Worm (Caenorhabditis elegans) whole organism, late embryonic: ENCODE results near the gene idpb-2.
A peak's percentile ranks its signal among the peaks of the same experiment; 100 is the strongest.

Experiments
- C08G9.2 ChIP-seq: sonication (generic microtip); optimal IDR thresholded peaks from 2 replicates; lab custom pipeline; 2016; ENCODE audit warnings: mild to moderate bottlenecking, missing genetic modification characterization, moderate library complexity, missing compliant biosample characterization
- F13H6.1 ChIP-seq: sonication (generic microtip); optimal IDR thresholded peaks from 2 replicates; lab custom pipeline; 2016; ENCODE audit warnings: missing genetic modification characterization, missing compliant biosample characterization
- K02D7.2 ChIP-seq: sonication (generic microtip); optimal IDR thresholded peaks from 2 replicates; lab custom pipeline; 2017; ENCODE audit warnings: mild to moderate bottlenecking, missing genetic modification characterization, missing compliant biosample characterization
- ama-1 ChIP-seq: fragments of 150-350 bp; optimal IDR thresholded peaks from 2 replicates; lab custom pipeline; 2014
- ceh-14 ChIP-seq: sonication (generic microtip); optimal IDR thresholded peaks from 2 replicates; lab custom pipeline; 2016; ENCODE audit warnings: missing genotype, missing genetic modification characterization, missing compliant biosample characterization
- ceh-2 ChIP-seq: sonication (generic microtip); optimal IDR thresholded peaks from 2 replicates; lab custom pipeline; 2016; ENCODE audit warnings: missing genotype, missing genetic modification characterization, missing compliant biosample characterization
- ceh-24 ChIP-seq: sonication (generic microtip); optimal IDR thresholded peaks from 2 replicates; lab custom pipeline; 2016; ENCODE audit warnings: mild to moderate bottlenecking, missing genetic modification characterization, missing compliant biosample characterization
- ceh-30 ChIP-seq: fragments of 150-350 bp; optimal IDR thresholded peaks from 2 replicates; lab custom pipeline; 2014; ENCODE audit warnings: missing biosample characterization, missing genetic modification characterization
- ceh-31 ChIP-seq: sonication (generic microtip); optimal IDR thresholded peaks from 2 replicates; lab custom pipeline; 2016; ENCODE audit warnings: missing genetic modification characterization, missing compliant biosample characterization
- ceh-6 ChIP-seq: fragments of 200-800 bp; sonication (Bioruptor generic); optimal IDR thresholded peaks from 2 replicates; lab custom pipeline; 2018; ENCODE audit warnings: mild to moderate bottlenecking, missing genetic modification characterization, missing compliant biosample characterization
- che-1 ChIP-seq: sonication (generic microtip); optimal IDR thresholded peaks from 2 replicates; lab custom pipeline; 2016; ENCODE audit warnings: mild to moderate bottlenecking, missing genetic modification characterization, missing compliant biosample characterization
- dmd-4 ChIP-seq: sonication (generic microtip); optimal IDR thresholded peaks from 2 replicates; lab custom pipeline; 2016; ENCODE audit warnings: borderline replicate concordance, missing genetic modification characterization, missing compliant biosample characterization
- elt-2 ChIP-seq: sonication (generic microtip); optimal IDR thresholded peaks from 2 replicates; lab custom pipeline; 2016; ENCODE audit warnings: missing genetic modification reagents, missing genetic modification characterization, missing compliant biosample characterization
- elt-4 ChIP-seq: sonication (generic microtip); optimal IDR thresholded peaks from 2 replicates; lab custom pipeline; 2016; ENCODE audit warnings: missing genetic modification characterization, missing compliant biosample characterization
- eyg-1 ChIP-seq: sonication (generic microtip); optimal IDR thresholded peaks from 2 replicates; lab custom pipeline; 2016; ENCODE audit warnings: missing genotype, missing genetic modification characterization, missing compliant biosample characterization
- fax-1 ChIP-seq: sonication (generic microtip); optimal IDR thresholded peaks from 2 replicates; lab custom pipeline; 2016; ENCODE audit warnings: missing genotype, missing genetic modification characterization, missing compliant biosample characterization
- fkh-10 ChIP-seq: fragments of 150-350 bp; optimal IDR thresholded peaks from 2 replicates; lab custom pipeline; 2014; ENCODE audit warnings: missing biosample characterization, missing genetic modification reagents, missing genetic modification characterization
- hlh-30 ChIP-seq: sonication (generic microtip); optimal IDR thresholded peaks from 2 replicates; lab custom pipeline; 2017; ENCODE audit warnings: antibody characterized with exemption, missing genetic modification characterization, missing compliant biosample characterization; ENCODE audit not compliant: insufficient read depth
- hlh-8 ChIP-seq: sonication (generic microtip); optimal IDR thresholded peaks from 2 replicates; lab custom pipeline; 2016; ENCODE audit warnings: missing genotype, missing genetic modification characterization, missing compliant biosample characterization
- lin-11 ChIP-seq: fragments of 200-800 bp; sonication (Bioruptor generic); optimal IDR thresholded peaks from 2 replicates; lab custom pipeline; 2018; ENCODE audit warnings: mild to moderate bottlenecking, missing genetic modification characterization, missing compliant biosample characterization
- mec-3 ChIP-seq: sonication (generic microtip); optimal IDR thresholded peaks from 2 replicates; lab custom pipeline; 2016; ENCODE audit warnings: borderline replicate concordance, missing genetic modification characterization, missing compliant biosample characterization
- nfya-1 ChIP-seq: sonication (generic microtip); optimal IDR thresholded peaks from 2 replicates; lab custom pipeline; 2017; ENCODE audit warnings: missing genetic modification characterization, mild to moderate bottlenecking, missing compliant biosample characterization, antibody characterized with exemption, moderate library complexity
- nhr-11 ChIP-seq: fragments of 150-350 bp; optimal IDR thresholded peaks from 2 replicates; lab custom pipeline; 2014; ENCODE audit warnings: missing biosample characterization, missing genetic modification characterization
- nhr-232 ChIP-seq: sonication (generic microtip); optimal IDR thresholded peaks from 2 replicates; lab custom pipeline; 2016; ENCODE audit warnings: missing genetic modification characterization, missing compliant biosample characterization
- npax-4 ChIP-seq: sonication (generic microtip); optimal IDR thresholded peaks from 2 replicates; lab custom pipeline; 2016; ENCODE audit warnings: missing genetic modification characterization, missing compliant biosample characterization
- odd-2 ChIP-seq: sonication (generic microtip); optimal IDR thresholded peaks from 2 replicates; lab custom pipeline; 2017; ENCODE audit warnings: antibody characterized with exemption, mild to moderate bottlenecking, missing genetic modification characterization, missing compliant biosample characterization
- pag-3 ChIP-seq: sonication (generic microtip); optimal IDR thresholded peaks from 2 replicates; lab custom pipeline; 2016; ENCODE audit warnings: missing compliant biosample characterization, missing genetic modification characterization, borderline replicate concordance
- pax-1 ChIP-seq: fragments of 150-350 bp; optimal IDR thresholded peaks from 2 replicates; lab custom pipeline; 2014; ENCODE audit warnings: missing biosample characterization, missing genetic modification characterization
- pqm-1 ChIP-seq: sonication (generic microtip); optimal IDR thresholded peaks from 2 replicates; lab custom pipeline; 2016; ENCODE audit warnings: missing genetic modification characterization, missing compliant biosample characterization
- pros-1 ChIP-seq: fragments of 150-350 bp; optimal IDR thresholded peaks from 2 replicates; lab custom pipeline; 2014; ENCODE audit warnings: missing biosample characterization, missing genetic modification reagents, missing genetic modification characterization
- ref-2 ChIP-seq: sonication (generic microtip); optimal IDR thresholded peaks from 2 replicates; lab custom pipeline; 2016; ENCODE audit warnings: missing genetic modification characterization, missing compliant biosample characterization
- tbx-7 ChIP-seq: sonication (generic microtip); optimal IDR thresholded peaks from 2 replicates; lab custom pipeline; 2016; ENCODE audit warnings: missing genotype, missing genetic modification characterization, missing compliant biosample characterization
- ttx-3 ChIP-seq: sonication (generic microtip); optimal IDR thresholded peaks from 2 replicates; lab custom pipeline; 2016; ENCODE audit warnings: missing genetic modification reagents, missing genetic modification characterization, missing compliant biosample characterization
- unc-3 ChIP-seq, 2 experiments: fragments of 200-800 bp in 1 of 2; sonication (Bioruptor generic) in 1 of 2; sonication (generic microtip) in 1 of 2; conservative IDR thresholded peaks in 1 of 2; optimal IDR thresholded peaks in 1 of 2; 2 replicates each; pipeline versions ENCODE4 v1.3.6 to Lab custom; 2016 to 2022; ENCODE audit warnings: missing compliant biosample characterization in 2 of 2, missing genetic modification characterization in 2 of 2, missing genetic modification reagents in 1 of 2
- unc-42 ChIP-seq: sonication (generic microtip); optimal IDR thresholded peaks from 2 replicates; lab custom pipeline; 2016; ENCODE audit warnings: missing genotype, missing genetic modification characterization, missing compliant biosample characterization
- unc-86 ChIP-seq: sonication (generic microtip); optimal IDR thresholded peaks from 2 replicates; lab custom pipeline; 2016; ENCODE audit warnings: missing genetic modification characterization, missing compliant biosample characterization

The idpb-2 gene

DNA sequence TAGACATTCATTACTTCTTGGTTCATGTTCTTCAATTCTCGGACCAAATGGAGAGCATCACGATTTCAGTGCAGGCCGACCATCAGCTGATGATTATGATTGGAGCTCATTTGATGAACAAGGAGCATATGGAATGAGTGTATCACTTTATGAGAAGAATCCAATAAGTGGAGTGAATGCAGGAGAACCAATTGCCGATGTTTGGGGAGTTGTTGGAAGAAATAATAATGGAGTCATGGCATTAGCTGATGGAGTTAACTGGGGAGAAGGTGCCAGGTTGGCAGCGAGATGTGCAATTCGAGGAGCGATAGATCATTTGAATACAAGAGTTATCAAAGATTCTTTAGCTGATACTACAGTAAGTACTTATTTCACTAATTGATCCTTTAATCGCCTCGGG, 18.6 kb downstream of the idpb-2 start:
- TF ChIP-seq ceh-2 (no peak), ttx-3 (tag; lab: Kevin White, UChicago) (no peak), F13H6.1 (tag; lab: Kevin White, UChicago) (no peak), nhr-11 (tag; lab: Kevin White, UChicago) (no peak), C08G9.2 (tag; lab: Kevin White, UChicago) (no peak)

DNA sequence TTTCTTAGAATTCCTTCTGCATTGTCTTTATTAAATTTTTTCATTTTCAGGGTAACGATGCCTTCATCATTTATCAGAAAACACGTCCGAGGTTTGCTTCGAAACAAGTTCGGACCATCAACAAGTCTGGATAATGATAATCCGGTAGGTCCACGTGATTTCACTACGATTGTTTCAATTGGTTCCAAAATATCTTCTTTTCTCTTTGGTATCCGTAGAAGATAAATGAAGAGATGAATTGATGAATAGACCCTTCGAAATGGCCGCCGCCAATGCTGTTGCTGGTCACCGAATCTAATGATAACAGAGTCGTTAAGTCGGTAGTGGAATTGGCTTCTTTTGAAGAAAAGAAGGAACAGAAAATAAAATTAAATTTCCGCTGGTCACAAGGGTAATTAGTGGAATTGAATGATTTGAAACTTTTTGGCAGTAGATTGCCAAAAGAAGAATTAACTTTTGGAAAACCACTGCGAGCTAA, 19.5 kb downstream of the idpb-2 start, which contains the start of gene F33G12.6:
Gene F33G12.6 (plus strand): TSS at position 51 of the 478 bp plus-strand sequence.
- TF ChIP-seq pax-1 (tag; lab: Kevin White, UChicago), result no peak
- no peak for TF ChIP-seq unc-42
- no peak for TF ChIP-seq ceh-14 (tag; lab: Kevin White, UChicago)
- TF ChIP-seq nhr-11 (tag; lab: Kevin White, UChicago), result no peak
- no peak for TF ChIP-seq che-1
- no peak for TF ChIP-seq eyg-1 (tag; lab: Kevin White, UChicago)
- TF ChIP-seq lin-11 (tag; lab: Kevin White, UChicago), result no peak
- TF ChIP-seq ceh-24, result no peak
- TF ChIP-seq npax-4 (tag; lab: Kevin White, UChicago), result no peak
- TF ChIP-seq ref-2 (tag; lab: Kevin White, UChicago), result no peak
- TF ChIP-seq pqm-1, result no peak
- TF ChIP-seq dmd-4 (tag; lab: Kevin White, UChicago), result no peak
- no peak for TF ChIP-seq unc-3 (GFP tag; conservative IDR thresholded peaks at IDR 0.05; lab: Robert Waterston, UW)
- no peak for TF ChIP-seq unc-3 (tag; optimal IDR thresholded peaks at IDR 0.05; lab: Kevin White, UChicago)
- TF ChIP-seq hlh-8 (tag; lab: Kevin White, UChicago), result no peak
- TF ChIP-seq fkh-10 (GFP tag; lab: Kevin White, UChicago), result no peak

DNA sequence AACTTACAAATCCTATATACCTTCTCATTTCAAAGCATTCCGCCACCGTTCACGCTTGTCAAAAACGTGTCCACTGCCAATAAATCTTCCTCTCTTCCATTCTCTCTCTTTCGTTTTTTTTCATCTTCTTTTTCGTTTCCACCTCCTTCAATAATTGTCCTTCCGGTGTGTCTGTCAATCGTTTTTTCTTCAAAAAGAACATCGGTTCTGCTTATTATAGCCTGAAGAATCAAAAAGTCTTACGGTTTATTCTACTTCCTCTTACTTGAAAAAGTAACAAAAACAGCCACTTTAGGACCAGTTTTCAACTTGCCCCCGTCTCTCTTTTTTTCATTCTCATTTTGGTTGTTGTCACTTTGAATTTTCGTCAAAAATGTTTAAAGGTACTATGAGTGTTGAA, 20.2 kb downstream of the idpb-2 start:
- TF ChIP-seq pros-1, result no peak
- TF ChIP-seq fax-1 (tag; lab: Kevin White, UChicago), result no peak
- no peak for TF ChIP-seq ceh-14 (tag; lab: Kevin White, UChicago)
- TF ChIP-seq unc-86 (tag; lab: Kevin White, UChicago), result no peak
- TF ChIP-seq nhr-232 (tag; lab: Kevin White, UChicago), result no peak
- no peak for TF ChIP-seq pax-1 (tag; lab: Kevin White, UChicago)
- no peak for TF ChIP-seq ttx-3 (tag; lab: Kevin White, UChicago)
- no peak for TF ChIP-seq F13H6.1 (tag; lab: Kevin White, UChicago)
- TF ChIP-seq mec-3 (tag; lab: Kevin White, UChicago), result no peak
- TF ChIP-seq ceh-30 (tag; lab: Kevin White, UChicago), result no peak
- TF ChIP-seq unc-3 (GFP tag; conservative IDR thresholded peaks at IDR 0.05; lab: Robert Waterston, UW), result no peak
- TF ChIP-seq unc-3 (tag; optimal IDR thresholded peaks at IDR 0.05; lab: Kevin White, UChicago), result no peak
- no peak for TF ChIP-seq elt-4 (tag; lab: Kevin White, UChicago)
- TF ChIP-seq odd-2 (tag; lab: Kevin White, UChicago), result no peak
- no peak for TF ChIP-seq ceh-6 (GFP tag; lab: Kevin White, UChicago)

DNA sequence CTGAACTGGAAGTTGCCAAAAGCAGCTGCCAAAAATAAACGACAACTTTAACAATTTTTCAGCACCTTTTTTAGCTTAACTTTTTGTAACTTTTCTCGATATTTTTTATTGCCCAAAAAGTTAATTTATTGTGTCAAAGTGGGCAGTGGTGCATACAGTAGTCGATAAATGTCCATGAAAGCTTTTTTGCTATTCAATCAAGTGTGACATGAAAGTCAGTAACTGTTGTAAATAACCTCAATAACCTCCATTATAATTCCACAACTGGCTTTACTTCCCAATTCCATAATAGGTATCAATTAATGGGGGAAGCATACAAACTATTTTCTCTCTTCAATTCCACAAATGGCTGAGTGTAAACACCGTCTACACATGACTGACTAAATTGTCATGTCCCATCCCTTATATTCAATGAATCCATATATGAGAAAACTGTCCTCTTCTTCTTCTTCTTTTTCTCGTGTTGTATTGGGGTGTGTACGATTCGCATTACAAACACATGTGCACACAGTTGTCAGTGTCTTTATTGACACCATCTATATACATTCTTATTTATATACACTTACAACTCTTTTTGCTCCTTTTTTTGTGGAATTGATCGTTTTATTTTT, 21.1 kb downstream of the idpb-2 start:
- TF ChIP-seq ceh-31 (tag; lab: Kevin White, UChicago) (peak; percentile 18), pag-3 (no peak)

DNA sequence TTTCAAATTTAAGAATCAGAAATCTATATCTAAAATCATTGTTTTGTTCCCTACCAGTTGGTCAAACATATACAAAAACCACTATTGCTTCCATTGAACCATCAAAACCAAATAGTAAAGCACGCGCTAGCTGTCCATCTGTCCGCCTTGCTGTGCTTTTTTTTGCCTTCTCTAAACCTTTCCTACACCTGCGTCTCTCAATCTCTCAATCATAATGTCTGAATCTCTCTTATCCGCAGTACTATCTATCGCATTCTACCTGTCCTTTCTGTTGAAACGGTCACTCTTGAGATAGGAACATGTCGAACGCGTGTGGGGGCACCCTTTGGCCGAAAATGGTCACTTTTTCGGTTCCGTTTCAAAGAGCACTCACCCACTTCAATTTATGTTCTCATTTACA, 22.1 kb downstream of the idpb-2 start:
- TF ChIP-seq elt-2 (tag; lab: Kevin White, UChicago) (peak; percentile 74), unc-42 (no peak), ceh-2 (no peak), hlh-30 (tag; lab: Kevin White, UChicago) (no peak), ama-1 (lab: Kevin White, UChicago) (no peak), K02D7.2 (no peak), lin-11 (tag; lab: Kevin White, UChicago) (no peak), tbx-7 (tag; lab: Kevin White, UChicago) (no peak), nfya-1 (peak; percentile 24)
